Comparison of ENCODE assay signal across 2 fruit fly cellular contexts in genomic region chr3R:27737038-27737437, dm6.
TF ChIP-seq lines count a peak whose summit lies in the region.

No protein-coding gene starts in this region.

- TF ChIP-seq CTCF in whole organism, embryonic (GFP tag; optimal IDR thresholded peaks at IDR 0.05; lab: Kevin White, UChicago): no peak

TF ChIP-seq in whole organism, embryonic, 481 proteins besides CTCF, POLR2A, EP300 and RAD21:
- TF ChIP-seq peb (GFP tag; IDR thresholded peaks at IDR 0.05; lab: Robert Waterston, UW): no peak
- TF ChIP-seq CG17186 (GFP tag; optimal IDR thresholded peaks at IDR 0.05; lab: Kevin White, UChicago): no peak
- TF ChIP-seq sug (tag; optimal IDR thresholded peaks at IDR 0.05; lab: Kevin White, UChicago): peak; percentile 14
- TF ChIP-seq CG8290 (GFP tag; optimal IDR thresholded peaks at IDR 0.05; lab: Kevin White, UChicago): no peak
- TF ChIP-seq CG8290 (tag; optimal IDR thresholded peaks at IDR 0.05; lab: Kevin White, UChicago): no peak
- TF ChIP-seq CG1529 (GFP tag; optimal IDR thresholded peaks at IDR 0.05; lab: Kevin White, UChicago): no peak
- no peak for TF ChIP-seq CG11723 (GFP tag; optimal IDR thresholded peaks at IDR 0.05; lab: Kevin White, UChicago)
- no peak for TF ChIP-seq bbx (GFP tag; IDR thresholded peaks at IDR 0.05; lab: Robert Waterston, UW; ENCODE audit: partially characterized antibody)
- no peak for TF ChIP-seq CG11696 (GFP tag; IDR thresholded peaks at IDR 0.05; lab: Robert Waterston, UW)
- peak; percentile 42 for TF ChIP-seq Med (GFP tag; lab: Kevin White, UChicago)
- TF ChIP-seq CG31441 (GFP tag; IDR thresholded peaks at IDR 0.05; lab: Robert Waterston, UW): no peak
- TF ChIP-seq CG4854 (GFP tag; optimal IDR thresholded peaks at IDR 0.05; lab: Kevin White, UChicago): no peak
- TF ChIP-seq pita (GFP tag; optimal IDR thresholded peaks at IDR 0.05; lab: Kevin White, UChicago): no peak

TF ChIP-seq in whole organism, prepupa, 60 proteins besides CTCF, POLR2A, EP300 and RAD21:
- TF ChIP-seq Sox15 (GFP tag; optimal IDR thresholded peaks at IDR 0.05; lab: Kevin White, UChicago) (no peak), ss (GFP tag; optimal IDR thresholded peaks at IDR 0.05; lab: Kevin White, UChicago) (no peak), pdm3 (GFP tag; optimal IDR thresholded peaks at IDR 0.05; lab: Kevin White, UChicago) (no peak), svp (GFP tag; lab: Kevin White, UChicago) (peak; percentile 98), CG34406 (GFP tag; optimal IDR thresholded peaks at IDR 0.05; lab: Kevin White, UChicago) (no peak), acj6 (GFP tag; optimal IDR thresholded peaks at IDR 0.05; lab: Kevin White, UChicago) (no peak), CG15336 (GFP tag; IDR thresholded peaks at IDR 0.05; lab: Robert Waterston, UW) (no peak)
